Worm (Caenorhabditis elegans) whole organism, L1 larva: Measurements from ENCODE around the gene rpl-23.

ENCODE experiments used
- C04F5.9 ChIP-seq: sonication (generic microtip); optimal IDR thresholded peaks from 2 replicates; lab custom pipeline; 2016; ENCODE audit warnings: missing genetic modification characterization, missing compliant biosample characterization
- C16A3.4 ChIP-seq: fragments of 150-350 bp; optimal IDR thresholded peaks from 2 replicates; lab custom pipeline; 2014; ENCODE audit warnings: missing biosample characterization, missing genetic modification characterization
- C34B4.2 ChIP-seq: sonication (generic microtip); optimal IDR thresholded peaks from 2 replicates; lab custom pipeline; 2017; ENCODE audit warnings: mild to moderate bottlenecking, missing genetic modification characterization, missing compliant biosample characterization
- Y116A8C.19 ChIP-seq: sonication (generic microtip); optimal IDR thresholded peaks from 2 replicates; lab custom pipeline; 2016; ENCODE audit warnings: missing compliant biosample characterization, missing genetic modification characterization, borderline replicate concordance
- aha-1 ChIP-seq: fragments of 150-350 bp; optimal IDR thresholded peaks from 2 replicates; lab custom pipeline; 2014; ENCODE audit warnings: missing biosample characterization, missing genetic modification characterization
- aly-2 ChIP-seq: fragments of 150-350 bp; optimal IDR thresholded peaks from 2 replicates; lab custom pipeline; 2014; ENCODE audit warnings: missing biosample characterization, missing genetic modification characterization
- ama-1 ChIP-seq: fragments of 150-350 bp; optimal IDR thresholded peaks from 2 replicates; lab custom pipeline; 2014
- ceh-63 ChIP-seq: fragments of 200-800 bp; sonication (Bioruptor generic); optimal IDR thresholded peaks from 2 replicates; lab custom pipeline; 2018; ENCODE audit warnings: mild to moderate bottlenecking, missing genetic modification characterization, missing compliant biosample characterization
- ceh-8 ChIP-seq: fragments of 200-800 bp; sonication (Bioruptor generic); optimal IDR thresholded peaks from 2 replicates; lab custom pipeline; 2018; ENCODE audit warnings: mild to moderate bottlenecking, missing genetic modification characterization, moderate library complexity, missing compliant biosample characterization
- ceh-88 ChIP-seq: fragments of 200-800 bp; sonication (Bioruptor generic); IDR thresholded peaks from 2 replicates; pipeline ENCODE4 v1.3.6; 2022; ENCODE audit warnings: missing genetic modification characterization, missing compliant biosample characterization
- ces-1 ChIP-seq: fragments of 150-350 bp; optimal IDR thresholded peaks from 2 replicates; lab custom pipeline; 2014; ENCODE audit warnings: missing biosample characterization, missing genetic modification reagents, missing genetic modification characterization
- dpl-1 ChIP-seq, 3 experiments: fragments of 150-350 bp in 2 of 3; sonication (generic microtip) in 1 of 3; optimal IDR thresholded peaks; 2 replicates each; lab custom pipeline; 2014 to 2017; ENCODE audit warnings: missing biosample characterization in 3 of 3, missing genetic modification characterization in 3 of 3, missing genetic modification reagents in 3 of 3
- egl-13 ChIP-seq: sonication (generic microtip); optimal IDR thresholded peaks from 2 replicates; lab custom pipeline; 2016; ENCODE audit warnings: missing genotype, missing genetic modification reagents, missing genetic modification characterization, missing compliant biosample characterization
- egl-27 ChIP-seq, 2 experiments: fragments of 150-350 bp in 1 of 2; sonication (generic microtip); optimal IDR thresholded peaks; 3 replicates each; lab custom pipeline; 2017 to 2018; ENCODE audit warnings: missing biosample characterization in 2 of 2, missing genetic modification characterization in 2 of 2, missing genetic modification reagents in 2 of 2
- elt-3 ChIP-seq, 6 experiments: fragments of 150-350 bp in 1 of 6; sonication (generic microtip); optimal IDR thresholded peaks; 2 replicates each; lab custom pipeline; 2017 to 2018; ENCODE audit warnings: missing biosample characterization in 6 of 6, missing genetic modification characterization in 6 of 6, inconsistent platforms in 1 of 6
- fkh-10 ChIP-seq: sonication (generic microtip); optimal IDR thresholded peaks from 2 replicates; lab custom pipeline; 2017; ENCODE audit warnings: missing biosample characterization, missing genetic modification reagents, missing genetic modification characterization
- fkh-4 ChIP-seq: sonication (generic microtip); optimal IDR thresholded peaks from 2 replicates; lab custom pipeline; 2016; ENCODE audit warnings: missing compliant biosample characterization, missing genetic modification characterization, borderline replicate concordance
- fkh-8 ChIP-seq: sonication (generic microtip); optimal IDR thresholded peaks from 2 replicates; lab custom pipeline; 2016; ENCODE audit warnings: mild to moderate bottlenecking, missing genetic modification characterization, missing compliant biosample characterization
- fos-1 ChIP-seq: fragments of 150-350 bp; optimal IDR thresholded peaks from 2 replicates; lab custom pipeline; 2014; ENCODE audit warnings: missing biosample characterization, missing genetic modification characterization
- hlh-4 ChIP-seq: sonication (generic microtip); optimal IDR thresholded peaks from 2 replicates; lab custom pipeline; 2016; ENCODE audit warnings: mild to moderate bottlenecking, missing genetic modification characterization, missing compliant biosample characterization
- hpl-2 ChIP-seq: fragments of 150-350 bp; optimal IDR thresholded peaks from 2 replicates; lab custom pipeline; 2014; ENCODE audit warnings: missing biosample characterization, missing genetic modification reagents, missing genetic modification characterization
- isw-1 ChIP-seq: fragments of 200-800 bp; sonication (Bioruptor generic); IDR thresholded peaks from 2 replicates; pipeline ENCODE4 v1.3.6; 2022; ENCODE audit warnings: missing genetic modification characterization, missing compliant biosample characterization
- lin-14 ChIP-seq: fragments of 200-800 bp; sonication (Bioruptor generic); optimal IDR thresholded peaks from 2 replicates; lab custom pipeline; 2018; ENCODE audit warnings: mild to moderate bottlenecking, missing genetic modification characterization, moderate library complexity, missing compliant biosample characterization
- lin-15B ChIP-seq: fragments of 150-350 bp; sonication (generic microtip); optimal IDR thresholded peaks from 3 replicates; lab custom pipeline; 2014; ENCODE audit warnings: missing biosample characterization, missing genetic modification characterization
- lin-35 ChIP-seq, 2 experiments: fragments of 150-350 bp; optimal IDR thresholded peaks; 2 replicates each; lab custom pipeline; 2014; ENCODE audit warnings: missing biosample characterization in 2 of 2, missing genetic modification characterization in 2 of 2, missing genetic modification reagents in 2 of 2
- lsy-2 ChIP-seq, 2 experiments: fragments of 150-350 bp; optimal IDR thresholded peaks; 2 replicates each; lab custom pipeline; 2014; ENCODE audit warnings: missing biosample characterization in 2 of 2, missing genetic modification characterization in 2 of 2
- mdl-1 ChIP-seq, 2 experiments: fragments of 150-350 bp; optimal IDR thresholded peaks; 2 replicates each; lab custom pipeline; 2014 to 2017; ENCODE audit warnings: missing biosample characterization in 2 of 2, missing genetic modification characterization in 2 of 2, inconsistent platforms in 1 of 2
- mef-2 ChIP-seq: fragments of 150-350 bp; optimal IDR thresholded peaks from 2 replicates; lab custom pipeline; 2014; ENCODE audit warnings: missing biosample characterization, missing genetic modification characterization
- mep-1 ChIP-seq: fragments of 150-350 bp; optimal IDR thresholded peaks from 2 replicates; lab custom pipeline; 2014; ENCODE audit warnings: missing biosample characterization, missing genetic modification characterization
- nhr-11 ChIP-seq: fragments of 150-350 bp; optimal IDR thresholded peaks from 2 replicates; lab custom pipeline; 2014; ENCODE audit warnings: missing biosample characterization, missing genetic modification characterization
- nhr-12 ChIP-seq: sonication (generic microtip); optimal IDR thresholded peaks from 2 replicates; lab custom pipeline; 2017; ENCODE audit warnings: missing biosample characterization, missing genetic modification characterization
- nhr-20 ChIP-seq: sonication (generic microtip); optimal IDR thresholded peaks from 2 replicates; lab custom pipeline; 2016; ENCODE audit warnings: mild to moderate bottlenecking, missing genetic modification characterization, missing compliant biosample characterization
- nhr-28 ChIP-seq: fragments of 150-350 bp; optimal IDR thresholded peaks from 2 replicates; lab custom pipeline; 2014; ENCODE audit warnings: missing biosample characterization, missing genetic modification characterization
- nhr-47 ChIP-seq: sonication (generic microtip); optimal IDR thresholded peaks from 2 replicates; lab custom pipeline; 2016; ENCODE audit warnings: mild to moderate bottlenecking, missing genetic modification characterization, moderate library complexity, missing compliant biosample characterization
- nhr-71 ChIP-seq: sonication (generic microtip); optimal IDR thresholded peaks from 2 replicates; lab custom pipeline; 2016; ENCODE audit warnings: mild to moderate bottlenecking, missing genetic modification characterization, moderate library complexity, missing compliant biosample characterization
- nhr-76 ChIP-seq: sonication (generic microtip); optimal IDR thresholded peaks from 2 replicates; lab custom pipeline; 2017; ENCODE audit warnings: missing biosample characterization, missing genetic modification characterization
- nhr-84 ChIP-seq: sonication (generic microtip); optimal IDR thresholded peaks from 2 replicates; lab custom pipeline; 2017; ENCODE audit warnings: missing biosample characterization, missing genetic modification characterization
- nhr-85 ChIP-seq: sonication (generic microtip); peaks from one replicate; lab custom pipeline; 2016; ENCODE audit warnings: missing genetic modification characterization, inconsistent platforms, missing compliant biosample characterization
- nhr-90 ChIP-seq: sonication (generic microtip); optimal IDR thresholded peaks from 2 replicates; lab custom pipeline; 2016; ENCODE audit warnings: mild to moderate bottlenecking, missing genetic modification characterization, missing compliant biosample characterization; ENCODE audit not compliant: poor library complexity
- pag-3 ChIP-seq: sonication (generic microtip); optimal IDR thresholded peaks from 2 replicates; lab custom pipeline; 2017; ENCODE audit warnings: missing genetic modification characterization, mild to moderate bottlenecking, missing compliant biosample characterization, antibody characterized with exemption, borderline replicate concordance; ENCODE audit not compliant: insufficient read depth
- pqm-1 ChIP-seq: sonication (generic microtip); optimal IDR thresholded peaks from 3 replicates; lab custom pipeline; 2017; ENCODE audit warnings: missing biosample characterization, missing genetic modification characterization
- rnt-1 ChIP-seq: sonication (generic microtip); optimal IDR thresholded peaks from 2 replicates; lab custom pipeline; 2016; ENCODE audit warnings: mild to moderate bottlenecking, missing genetic modification characterization, moderate library complexity, missing compliant biosample characterization
- snpc-4 ChIP-seq: fragments of 150-350 bp; optimal IDR thresholded peaks from 2 replicates; lab custom pipeline; 2014; ENCODE audit warnings: missing biosample characterization, missing genetic modification characterization
- snu-23 ChIP-seq: sonication (generic microtip); optimal IDR thresholded peaks from 2 replicates; lab custom pipeline; 2016; ENCODE audit warnings: missing genetic modification characterization, missing compliant biosample characterization
- sptf-1 ChIP-seq: fragments of 150-350 bp; optimal IDR thresholded peaks from 2 replicates; lab custom pipeline; 2014; ENCODE audit warnings: missing biosample characterization, missing genetic modification characterization
- sup-37 ChIP-seq: fragments of 200-800 bp; sonication (Bioruptor generic); optimal IDR thresholded peaks from 2 replicates; lab custom pipeline; 2018; ENCODE audit warnings: mild to moderate bottlenecking, missing genetic modification characterization, missing compliant biosample characterization
- swsn-7 ChIP-seq: sonication (generic microtip); optimal IDR thresholded peaks from 2 replicates; lab custom pipeline; 2016; ENCODE audit warnings: missing genetic modification characterization, missing compliant biosample characterization
- tbx-2 ChIP-seq: sonication (generic microtip); optimal IDR thresholded peaks from 2 replicates; lab custom pipeline; 2016; ENCODE audit warnings: missing genetic modification characterization, missing compliant biosample characterization
- tlp-1 ChIP-seq: fragments of 150-350 bp; optimal IDR thresholded peaks from 2 replicates; lab custom pipeline; 2014; ENCODE audit warnings: missing biosample characterization, missing genetic modification characterization
- unc-30 ChIP-seq: sonication (generic microtip); optimal IDR thresholded peaks from 2 replicates; lab custom pipeline; 2017; ENCODE audit warnings: missing biosample characterization, missing genetic modification characterization
- unc-62 ChIP-seq: fragments of 150-350 bp; optimal IDR thresholded peaks from 2 replicates; lab custom pipeline; 2014; ENCODE audit warnings: missing biosample characterization, missing genetic modification reagents, missing genetic modification characterization
- xbp-1 ChIP-seq: sonication (generic microtip); optimal IDR thresholded peaks from 2 replicates; lab custom pipeline; 2016; ENCODE audit warnings: missing genetic modification characterization, missing compliant biosample characterization
- ztf-11 ChIP-seq, 2 experiments: sonication (generic microtip); optimal IDR thresholded peaks; 2 replicates each; lab custom pipeline; 2016 to 2017; ENCODE audit warnings: missing genetic modification characterization in 2 of 2, missing biosample characterization in 1 of 2, missing compliant biosample characterization in 1 of 2

rpl-23 gene

DNA sequence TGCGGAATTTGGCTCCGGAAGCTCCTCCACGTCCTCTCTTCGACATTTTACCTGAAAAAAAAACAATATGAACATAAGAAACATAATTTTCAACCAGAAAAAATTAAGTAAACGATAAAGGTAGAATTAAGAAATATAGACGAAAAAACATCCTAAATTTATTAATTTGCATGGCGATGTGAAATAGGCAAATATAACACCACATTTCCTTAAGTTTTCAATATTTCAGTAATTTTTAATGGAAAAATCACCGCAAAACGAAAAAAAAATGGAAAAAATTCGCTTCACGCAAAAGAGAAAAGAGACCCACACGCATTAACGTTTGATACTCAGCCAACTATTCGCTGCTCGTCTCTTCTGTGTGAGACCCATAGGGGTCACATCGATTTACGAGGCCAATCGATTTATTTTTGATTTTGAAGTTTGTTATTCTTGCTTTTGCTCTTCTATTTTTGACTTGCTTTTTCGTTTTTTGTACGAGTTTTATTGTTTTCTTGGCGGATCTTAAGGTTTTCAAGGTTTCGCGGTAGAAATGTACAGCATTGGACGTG is at the start of gene rpl-23:
TSS of gene rpl-23 (minus strand) at position 51 of the 551 bp plus-strand sequence.
- TF ChIP-seq ceh-88 (GFP tag; lab: Robert Waterston, UW) (peak; percentile 71), Y116A8C.19 (no peak), mdl-1 (tag; optimal IDR thresholded peaks at IDR 0.05; lab: Kevin White, UChicago) (peak in 1 of 2 experiments; percentile 83), nhr-84 (tag; lab: Kevin White, UChicago) (peak; percentile 47), tlp-1 (no peak), hlh-4 (tag; lab: Kevin White, UChicago) (no peak), swsn-7 (tag; lab: Kevin White, UChicago) (peak; percentile 88), mep-1 (tag; lab: Kevin White, UChicago) (peak; percentile 95), unc-30 (tag; lab: Kevin White, UChicago) (no peak), ceh-8 (GFP tag; lab: Kevin White, UChicago) (peak; percentile 15), aly-2 (tag; lab: Kevin White, UChicago) (peak; percentile 72), nhr-71 (tag; lab: Kevin White, UChicago) (peak; percentile 94), lin-15B (tag; lab: Kevin White, UChicago) (peak; percentile 85), tbx-2 (tag; lab: Kevin White, UChicago) (peak; percentile 90), pqm-1 (tag; lab: Kevin White, UChicago) (no peak), fkh-10 (GFP tag; lab: Kevin White, UChicago) (peak; percentile 85), sptf-1 (no peak), ceh-63 (GFP tag; lab: Kevin White, UChicago) (no peak), isw-1 (GFP tag; lab: Robert Waterston, UW) (peak; percentile 91), C34B4.2 (no peak), nhr-76 (tag; lab: Kevin White, UChicago) (no peak), nhr-85 (tag; lab: Kevin White, UChicago) (peak; percentile 95), egl-27 (tag; optimal IDR thresholded peaks at IDR 0.05; lab: Kevin White, UChicago) (peak; percentile 14 to 16), ztf-11 (tag; optimal IDR thresholded peaks at IDR 0.05; lab: Kevin White, UChicago) (peak in 1 of 2 experiments; percentile 39), nhr-20 (tag; lab: Kevin White, UChicago) (peak; percentile 91), C16A3.4 (tag; lab: Kevin White, UChicago) (peak; percentile 98), fkh-4 (tag; lab: Kevin White, UChicago) (peak; percentile 43), nhr-90 (tag; lab: Kevin White, UChicago) (peak; percentile 82), mef-2 (tag; lab: Kevin White, UChicago) (peak; percentile 27), nhr-12 (tag; lab: Kevin White, UChicago) (no peak), lin-35 (GFP tag; optimal IDR thresholded peaks at IDR 0.05; lab: Kevin White, UChicago) (peak; percentile 88 to 95), C04F5.9 (tag; lab: Kevin White, UChicago) (peak; percentile 47), ces-1 (no peak), pag-3 (no peak), xbp-1 (tag; lab: Kevin White, UChicago) (peak; percentile 92), fkh-8 (peak; percentile 91), rnt-1 (peak; percentile 90), lsy-2 (tag; optimal IDR thresholded peaks at IDR 0.05; lab: Kevin White, UChicago) (peak; percentile 94 to 97), nhr-47 (peak; percentile 91), snu-23 (GFP tag; lab: Kevin White, UChicago) (peak; percentile 97), ama-1 (lab: Kevin White, UChicago) (peak; percentile 85), fos-1 (peak; percentile 92), nhr-28 (no peak), elt-3 (tag; optimal IDR thresholded peaks at IDR 0.05; lab: Kevin White, UChicago) (peak in 5 of 6 experiments; percentile 45 to 97 (median 83)), aha-1 (peak; percentile 30), sup-37 (GFP tag; lab: Kevin White, UChicago) (no peak), egl-13 (tag; lab: Kevin White, UChicago) (peak; percentile 56), lin-14 (GFP tag; lab: Kevin White, UChicago) (peak; percentile 93), hpl-2 (peak; percentile 82), nhr-11 (tag; lab: Kevin White, UChicago) (peak; percentile 80), snpc-4 (tag; lab: Kevin White, UChicago) (peak; percentile 61), dpl-1 (GFP tag; optimal IDR thresholded peaks at IDR 0.05; lab: Kevin White, UChicago) (peak; percentile 86 to 88 (median 88)), unc-62 (GFP tag; lab: Kevin White, UChicago) (no peak)
